Fruit fly (Drosophila melanogaster) whole organism, embryonic: ENCODE measurements around the gene CG5516.
A peak's percentile ranks its signal among the peaks of the same experiment; 100 is the strongest.

Source experiments
- B-H2 ChIP-seq: fragments of 200-800 bp; sonication (Bioruptor generic); optimal IDR thresholded peaks from 2 replicates; lab custom pipeline; 2018; ENCODE audit warnings: missing biosample characterization, mild to moderate bottlenecking, missing genetic modification characterization
- BtbVII ChIP-seq: fragments of 200-800 bp; sonication (Bioruptor generic); optimal IDR thresholded peaks from 3 replicates; lab custom pipeline; 2017; ENCODE audit warnings: missing biosample characterization, mild to moderate bottlenecking, missing genetic modification characterization
- CG10209 ChIP-seq: fragments of 200-800 bp; sonication (Bioruptor generic); optimal IDR thresholded peaks from 3 replicates; lab custom pipeline; 2017; ENCODE audit warnings: missing biosample characterization, mild to moderate bottlenecking, missing genetic modification characterization, missing genetic modification reagents
- CG10267 ChIP-seq: fragments of 200-800 bp; sonication (Bioruptor generic); optimal IDR thresholded peaks from 2 replicates; lab custom pipeline; 2018; ENCODE audit warnings: missing biosample characterization, mild to moderate bottlenecking, missing genetic modification characterization, moderate library complexity
- CG10366 ChIP-seq: fragments of 200-800 bp; sonication (Bioruptor generic); IDR thresholded peaks from 2 replicates; pipeline ENCODE4 v1.3.6; 2022; ENCODE audit warnings: missing biosample characterization, missing genetic modification characterization
- CG11085 ChIP-seq: fragments of 200-800 bp; sonication (Bioruptor generic); IDR thresholded peaks from 2 replicates; pipeline ENCODE4 v1.3.6; 2022; ENCODE audit warnings: missing biosample characterization, missing genetic modification characterization
- CG11398 ChIP-seq: fragments of 200-800 bp; sonication (Bioruptor generic); optimal IDR thresholded peaks from 2 replicates; lab custom pipeline; 2016; ENCODE audit warnings: missing biosample characterization, missing genetic modification characterization
- CG11456 ChIP-seq: fragments of 200-800 bp; sonication (Bioruptor generic); IDR thresholded peaks from 3 replicates; pipeline ENCODE4 v1.3.6; 2022; ENCODE audit warnings: missing biosample characterization, missing genetic modification characterization
- CG13123 ChIP-seq: fragments of 200-800 bp; sonication (Bioruptor generic); optimal IDR thresholded peaks from 2 replicates; lab custom pipeline; 2016; ENCODE audit warnings: missing biosample characterization, missing genetic modification characterization
- CG13775 ChIP-seq: fragments of 200-800 bp; sonication (Bioruptor generic); optimal IDR thresholded peaks from 3 replicates; lab custom pipeline; 2017; ENCODE audit warnings: missing biosample characterization, mild to moderate bottlenecking, missing genetic modification characterization
- CG13894 ChIP-seq: fragments of 200-800 bp; sonication (Bioruptor generic); optimal IDR thresholded peaks from 3 replicates; lab custom pipeline; 2018; ENCODE audit warnings: missing biosample characterization, mild to moderate bottlenecking, missing genetic modification characterization, moderate library complexity
- CG16813 ChIP-seq: fragments of 200-800 bp; sonication (Bioruptor generic); IDR thresholded peaks from 3 replicates; pipeline ENCODE4 v1.3.6; 2022; ENCODE audit warnings: missing biosample characterization, missing genetic modification characterization; ENCODE audit not compliant: partially characterized antibody
- CG2712 ChIP-seq: fragments of 200-800 bp; optimal IDR thresholded peaks from 3 replicates; lab custom pipeline; 2019; ENCODE audit warnings: missing biosample characterization, mild to moderate bottlenecking, missing genetic modification characterization, moderate library complexity
- CG2889 ChIP-seq: fragments of 200-800 bp; sonication (Bioruptor generic); IDR thresholded peaks from 3 replicates; pipeline ENCODE4 v1.3.6; 2022; ENCODE audit warnings: missing biosample characterization, missing genetic modification characterization
- CG3065 ChIP-seq: fragments of 200-800 bp; sonication (Bioruptor generic); optimal IDR thresholded peaks from 2 replicates; lab custom pipeline; 2016; ENCODE audit warnings: missing biosample characterization, missing genetic modification characterization
- CG31365 ChIP-seq: fragments of 200-800 bp; sonication (Bioruptor generic); optimal IDR thresholded peaks from 2 replicates; lab custom pipeline; 2018; ENCODE audit warnings: missing biosample characterization, mild to moderate bottlenecking, missing genetic modification characterization
- CG32772 ChIP-seq: fragments of 200-800 bp; sonication (Bioruptor generic); IDR thresholded peaks from 2 replicates; pipeline ENCODE4 v1.3.6; 2022; ENCODE audit warnings: missing biosample characterization, missing genetic modification characterization
- CG34224 ChIP-seq: fragments of 200-800 bp; sonication (Bioruptor generic); IDR thresholded peaks from 3 replicates; pipeline ENCODE4 v1.3.6; 2022; ENCODE audit warnings: missing biosample characterization, missing genetic modification characterization; ENCODE audit not compliant: partially characterized antibody
- CG3838 ChIP-seq: fragments of 200-800 bp; sonication (Bioruptor generic); optimal IDR thresholded peaks from 3 replicates; lab custom pipeline; 2016; ENCODE audit warnings: missing biosample characterization, missing genetic modification characterization
- CG43689 ChIP-seq: fragments of 200-800 bp; sonication (Bioruptor generic); IDR thresholded peaks from 2 replicates; pipeline ENCODE4 v1.3.6; 2022; ENCODE audit warnings: missing biosample characterization, missing genetic modification characterization
- CG4404 ChIP-seq: fragments of 200-800 bp; sonication (Bioruptor generic); IDR thresholded peaks from 2 replicates; pipeline ENCODE4 v1.3.6; 2022; ENCODE audit warnings: missing biosample characterization, missing genetic modification characterization
- CG4820 ChIP-seq: fragments of 200-800 bp; sonication (Bioruptor generic); optimal IDR thresholded peaks from 3 replicates; lab custom pipeline; 2016; ENCODE audit warnings: missing biosample characterization, missing genetic modification characterization
- CG6854 ChIP-seq: fragments of 200-800 bp; sonication (Bioruptor generic); optimal IDR thresholded peaks from 3 replicates; lab custom pipeline; 2017; ENCODE audit warnings: missing biosample characterization, mild to moderate bottlenecking, missing genetic modification characterization
- CG7963 ChIP-seq: fragments of 200-800 bp; sonication (Bioruptor generic); IDR thresholded peaks from 3 replicates; pipeline ENCODE4 v1.3.6; 2022; ENCODE audit warnings: missing biosample characterization, missing genetic modification characterization; ENCODE audit not compliant: partially characterized antibody
- CrebB ChIP-seq: fragments of 200-800 bp; sonication (Bioruptor generic); optimal IDR thresholded peaks from 3 replicates; lab custom pipeline; 2018; ENCODE audit warnings: missing biosample characterization, mild to moderate bottlenecking, missing genetic modification characterization
- Dfd ChIP-seq, 2 experiments: fragments of >200 bp; optimal IDR thresholded peaks; 2 replicates each; lab custom pipeline; 2017; ENCODE audit warnings: missing biosample characterization in 2 of 2, missing genetic modification characterization in 2 of 2
- Gsc ChIP-seq: fragments of 200-800 bp; sonication (Bioruptor generic); IDR thresholded peaks from 2 replicates; pipeline ENCODE4 v1.3.6; 2022; ENCODE audit warnings: missing biosample characterization, missing genetic modification characterization
- HLH54F ChIP-seq: fragments of 200-800 bp; sonication (Bioruptor generic); optimal IDR thresholded peaks from 3 replicates; lab custom pipeline; 2016; ENCODE audit warnings: missing biosample characterization, missing genetic modification characterization
- HLHmδ ChIP-seq: fragments of 200-800 bp; sonication (Bioruptor generic); optimal IDR thresholded peaks from 2 replicates; lab custom pipeline; 2018; ENCODE audit warnings: missing biosample characterization, mild to moderate bottlenecking, missing genetic modification characterization, moderate library complexity
- Kr ChIP-seq: fragments of 200-800 bp; sonication (Bioruptor generic); optimal IDR thresholded peaks from 2 replicates; lab custom pipeline; 2017; ENCODE audit warnings: missing biosample characterization, mild to moderate bottlenecking, missing genetic modification characterization
- Meics ChIP-seq: fragments of 200-800 bp; sonication (Bioruptor generic); optimal IDR thresholded peaks from 2 replicates; lab custom pipeline; 2017; ENCODE audit warnings: missing biosample characterization, mild to moderate bottlenecking, missing genetic modification characterization
- Nf-YB ChIP-seq: fragments of 200-800 bp; sonication (Bioruptor generic); optimal IDR thresholded peaks from 3 replicates; lab custom pipeline; 2019; ENCODE audit warnings: missing biosample characterization, mild to moderate bottlenecking, missing genetic modification characterization, moderate library complexity
- Oaz ChIP-seq: fragments of 200-800 bp; sonication (Bioruptor generic); IDR thresholded peaks from 2 replicates; pipeline ENCODE4 v1.3.6; 2022; ENCODE audit warnings: missing biosample characterization, missing genetic modification characterization
- TFAM ChIP-seq: fragments of 200-800 bp; sonication (Bioruptor generic); optimal IDR thresholded peaks from 2 replicates; lab custom pipeline; 2017; ENCODE audit warnings: missing biosample characterization, missing genetic modification characterization, inconsistent platforms
- abd-A ChIP-seq: fragments of 200-800 bp; sonication (Bioruptor generic); optimal IDR thresholded peaks from 3 replicates; lab custom pipeline; 2019; ENCODE audit warnings: missing biosample characterization, mild to moderate bottlenecking, missing genetic modification characterization, moderate library complexity
- br ChIP-seq: fragments of >200 bp; optimal IDR thresholded peaks from 2 replicates; lab custom pipeline; 2017
- cad ChIP-seq: fragments of >200 bp; optimal IDR thresholded peaks from 2 replicates; lab custom pipeline; 2017; ENCODE audit warnings: missing biosample characterization, missing genetic modification characterization
- ci ChIP-seq: fragments of 200-800 bp; sonication (Bioruptor generic); IDR thresholded peaks from 3 replicates; pipeline ENCODE4 v1.3.6; 2022; ENCODE audit warnings: missing biosample characterization, missing genetic modification characterization
- crp ChIP-seq, 2 experiments: fragments of 200-800 bp; sonication (Bioruptor generic); optimal IDR thresholded peaks; 2 replicates in 1 of 2; 3 replicates in 1 of 2; lab custom pipeline; 2017; ENCODE audit warnings: missing biosample characterization in 2 of 2, missing genetic modification characterization in 2 of 2, mild to moderate bottlenecking in 1 of 2, moderate library complexity in 1 of 2
- dysf ChIP-seq: fragments of 200-800 bp; sonication (Bioruptor generic); IDR thresholded peaks from 3 replicates; pipeline ENCODE4 v1.3.6; 2022; ENCODE audit warnings: missing biosample characterization, missing genetic modification characterization
- eve ChIP-seq, 2 experiments: fragments of >200 bp; optimal IDR thresholded peaks; 2 replicates each; lab custom pipeline; 2017; ENCODE audit warnings: missing biosample characterization in 2 of 2, missing genetic modification characterization in 2 of 2
- grau ChIP-seq: fragments of 200-800 bp; optimal IDR thresholded peaks from 3 replicates; lab custom pipeline; 2019; ENCODE audit warnings: missing biosample characterization, mild to moderate bottlenecking, missing genetic modification characterization, moderate library complexity
- hbn ChIP-seq: fragments of 200-800 bp; sonication (Bioruptor generic); IDR thresholded peaks from 2 replicates; pipeline ENCODE4 v1.3.6; 2022; ENCODE audit warnings: missing biosample characterization, missing genetic modification characterization; ENCODE audit not compliant: partially characterized antibody
- lab ChIP-seq: fragments of 200-800 bp; sonication (Bioruptor generic); optimal IDR thresholded peaks from 3 replicates; lab custom pipeline; 2017; ENCODE audit warnings: missing biosample characterization, missing genetic modification characterization, mild to moderate bottlenecking, moderate library complexity, missing genetic modification reagents
- nom ChIP-seq: fragments of 200-800 bp; sonication (Bioruptor generic); optimal IDR thresholded peaks from 2 replicates; lab custom pipeline; 2017; ENCODE audit warnings: missing biosample characterization, missing genetic modification characterization, mild to moderate bottlenecking, moderate library complexity, missing genetic modification reagents
- psq ChIP-seq: fragments of 200-800 bp; sonication (Bioruptor generic); optimal IDR thresholded peaks from 2 replicates; lab custom pipeline; 2017; ENCODE audit warnings: missing biosample characterization, missing genetic modification characterization
- repo ChIP-seq: fragments of 200-800 bp; sonication (Bioruptor generic); optimal IDR thresholded peaks from 2 replicates; lab custom pipeline; 2016; ENCODE audit warnings: missing biosample characterization, missing genetic modification characterization
- sens-2 ChIP-seq: fragments of 200-800 bp; sonication (Bioruptor generic); IDR thresholded peaks from 2 replicates; pipeline ENCODE4 v1.3.6; 2022; ENCODE audit warnings: missing biosample characterization, missing genetic modification characterization
- ssp ChIP-seq: fragments of 200-800 bp; sonication (Bioruptor generic); IDR thresholded peaks from 2 replicates; pipeline ENCODE4 v1.3.6; 2022; ENCODE audit warnings: missing biosample characterization, missing genetic modification characterization
- sug ChIP-seq: fragments of 200-800 bp; optimal IDR thresholded peaks from 2 replicates; lab custom pipeline; 2019; ENCODE audit warnings: missing biosample characterization, mild to moderate bottlenecking, missing genetic modification characterization, moderate library complexity
- tna ChIP-seq: fragments of 200-800 bp; sonication (Bioruptor generic); IDR thresholded peaks from 2 replicates; pipeline ENCODE4 v1.3.6; 2022; ENCODE audit warnings: missing biosample characterization, missing genetic modification characterization; ENCODE audit not compliant: partially characterized antibody
- trem ChIP-seq: fragments of 200-800 bp; optimal IDR thresholded peaks from 3 replicates; lab custom pipeline; 2019; ENCODE audit warnings: missing biosample characterization, mild to moderate bottlenecking, missing genetic modification characterization, moderate library complexity

Gene CG5516

dm6 chr3R:15974235-15974634, 10.6 kb downstream of the CG5516 start (continued):
- TF ChIP-seq Gsc (no peak), HLH54F (GFP tag; lab: Kevin White, UChicago) (peak; percentile 78), CG3065 (GFP tag; lab: Kevin White, UChicago) (peak; percentile 6), Kr (no peak), CG11456 (GFP tag; lab: Robert Waterston, UW) (no peak), BtbVII (peak; percentile 75), CG4404 (GFP tag; lab: Robert Waterston, UW) (no peak), CG31365 (peak; percentile 56), eve (GFP tag; optimal IDR thresholded peaks at IDR 0.05; lab: Kevin White, UChicago) (no peak), repo (peak; percentile 82), HLHmδ (no peak), CG11085 (GFP tag; lab: Robert Waterston, UW) (no peak), Oaz (no peak), CG34224 (GFP tag; lab: Robert Waterston, UW) (no peak), CG7963 (GFP tag; lab: Robert Waterston, UW) (no peak), grau (peak; percentile 88), CG13123 (GFP tag; lab: Kevin White, UChicago) (peak; percentile 51), CG10366 (GFP tag; lab: Robert Waterston, UW) (no peak), CG13775 (GFP tag; lab: Kevin White, UChicago) (peak; percentile 79), CG6854 (GFP tag; lab: Kevin White, UChicago) (peak; percentile 66), dysf (GFP tag; lab: Robert Waterston, UW) (no peak), lab (GFP tag; lab: Kevin White, UChicago) (peak; percentile 91), abd-A (tag; lab: Kevin White, UChicago) (no peak), CG10267 (peak; percentile 70), crp (GFP tag; optimal IDR thresholded peaks at IDR 0.05; lab: Kevin White, UChicago) (peak in 1 of 2 experiments; percentile 21), CG32772 (GFP tag; lab: Robert Waterston, UW) (no peak), TFAM (no peak), CG13894 (tag; lab: Kevin White, UChicago) (peak; percentile 16), CG2889 (no peak), CG43689 (GFP tag; lab: Robert Waterston, UW) (no peak), sens-2 (GFP tag; lab: Robert Waterston, UW) (no peak), Nf-YB (peak; percentile 42), CG3838 (GFP tag; lab: Kevin White, UChicago) (peak; percentile 27), cad (GFP tag; lab: Kevin White, UChicago) (no peak), ssp (GFP tag; lab: Robert Waterston, UW) (no peak), ci (no peak), B-H2 (peak; percentile 61), psq (GFP tag; lab: Kevin White, UChicago) (no peak), CrebB (tag; lab: Kevin White, UChicago) (peak; percentile 45), tna (GFP tag; lab: Robert Waterston, UW) (no peak), sug (tag; lab: Kevin White, UChicago) (peak; percentile 61), hbn (GFP tag; lab: Robert Waterston, UW) (no peak), Dfd (GFP tag; optimal IDR thresholded peaks at IDR 0.05; lab: Kevin White, UChicago) (no peak), trem (tag; lab: Kevin White, UChicago) (peak; percentile 68), nom (GFP tag; lab: Kevin White, UChicago) (no peak), CG10209 (GFP tag; lab: Kevin White, UChicago) (peak; percentile 86), CG16813 (no peak), CG2712 (tag; lab: Kevin White, UChicago) (peak; percentile 84), CG4820 (GFP tag; lab: Kevin White, UChicago) (peak; percentile 70), br (lab: Kevin White, UChicago) (no peak), CG11398 (GFP tag; lab: Kevin White, UChicago) (peak; percentile 67), Meics (GFP tag; lab: Kevin White, UChicago) (peak; percentile 82)
